Worm (Caenorhabditis elegans) whole organism, early embryonic: ENCODE results near the gene arf-5.

ENCODE experiments used
- B0310.2 ChIP-seq: sonication (generic microtip); optimal IDR thresholded peaks from 2 replicates; lab custom pipeline; 2016; ENCODE audit warnings: mild to moderate bottlenecking, missing genetic modification characterization, missing compliant biosample characterization
- F13C5.2 ChIP-seq: sonication (generic microtip); optimal IDR thresholded peaks from 2 replicates; lab custom pipeline; 2017; ENCODE audit warnings: mild to moderate bottlenecking, missing genetic modification characterization, inconsistent platforms, missing compliant biosample characterization
- aly-1 ChIP-seq: sonication (generic microtip); optimal IDR thresholded peaks from 2 replicates; lab custom pipeline; 2016; ENCODE audit warnings: missing genetic modification characterization, missing compliant biosample characterization
- ama-1 ChIP-seq: fragments of 150-350 bp; optimal IDR thresholded peaks from 2 replicates; lab custom pipeline; 2014
- ceh-36 ChIP-seq: sonication (generic microtip); optimal IDR thresholded peaks from 2 replicates; lab custom pipeline; 2016; ENCODE audit warnings: missing genetic modification characterization, inconsistent platforms, missing compliant biosample characterization
- ets-7 ChIP-seq: sonication (generic microtip); optimal IDR thresholded peaks from 2 replicates; lab custom pipeline; 2016; ENCODE audit warnings: missing genotype, missing genetic modification characterization, missing compliant biosample characterization
- flt-1 ChIP-seq: fragments of 200-800 bp; sonication (Bioruptor generic); IDR thresholded peaks from 2 replicates; pipeline ENCODE4 v1.3.6; 2022; ENCODE audit warnings: missing genetic modification characterization, missing compliant biosample characterization
- hmbx-1 ChIP-seq: sonication (generic microtip); optimal IDR thresholded peaks from 2 replicates; lab custom pipeline; 2016; ENCODE audit warnings: mild to moderate bottlenecking, missing genetic modification characterization, missing compliant biosample characterization
- hmg-4 ChIP-seq: fragments of 200-800 bp; sonication (Bioruptor generic); optimal IDR thresholded peaks from 2 replicates; lab custom pipeline; 2018; ENCODE audit warnings: mild to moderate bottlenecking, missing genetic modification characterization, missing compliant biosample characterization
- hnd-1 ChIP-seq: sonication (generic microtip); optimal IDR thresholded peaks from 2 replicates; lab custom pipeline; 2016; ENCODE audit warnings: missing genetic modification characterization, missing compliant biosample characterization
- pes-1 ChIP-seq: fragments of 200-800 bp; sonication (Bioruptor generic); IDR thresholded peaks from 2 replicates; pipeline ENCODE4 v1.3.6; 2022; ENCODE audit warnings: missing genetic modification reagents, missing genetic modification characterization, missing compliant biosample characterization
- tbx-11 ChIP-seq: fragments of 200-800 bp; sonication (Bioruptor generic); IDR thresholded peaks from 2 replicates; pipeline ENCODE4 v1.3.6; 2022; ENCODE audit warnings: missing genetic modification characterization, missing compliant biosample characterization
- tbx-37 ChIP-seq: fragments of 200-800 bp; sonication (Bioruptor generic); conservative IDR thresholded peaks from 2 replicates; pipeline ENCODE4 v1.3.6; 2022; ENCODE audit warnings: missing genetic modification reagents, missing genetic modification characterization, missing compliant biosample characterization
- tra-4 ChIP-seq: sonication (generic microtip); optimal IDR thresholded peaks from 2 replicates; lab custom pipeline; 2017; ENCODE audit warnings: missing genetic modification characterization, missing compliant biosample characterization

ce11 chrIV:7967006-7967405, 15.3 kb upstream of the arf-5 start, which contains the start of gene F57H12.5:
- no peak for TF ChIP-seq ama-1 (lab: Kevin White, UChicago)
- no peak for TF ChIP-seq hmg-4 (GFP tag; lab: Kevin White, UChicago)
- no peak for TF ChIP-seq aly-1 (tag; lab: Kevin White, UChicago)
- TF ChIP-seq ets-7 = no peak
- no peak for TF ChIP-seq tra-4 (tag; lab: Kevin White, UChicago)
- no peak for TF ChIP-seq flt-1 (GFP tag; lab: Robert Waterston, UW)
- TF ChIP-seq tbx-11 (GFP tag; lab: Robert Waterston, UW) = no peak
- no peak for TF ChIP-seq hnd-1 (tag; lab: Kevin White, UChicago)
- TF ChIP-seq F13C5.2 (tag; lab: Kevin White, UChicago) = no peak
- TF ChIP-seq tbx-37 (GFP tag; lab: Robert Waterston, UW) = no peak
- no peak for TF ChIP-seq hmbx-1
- TF ChIP-seq ceh-36 (tag; lab: Kevin White, UChicago) = no peak
- TF ChIP-seq B0310.2 (tag; lab: Kevin White, UChicago) = no peak
- TF ChIP-seq pes-1 = no peak
